Fruit fly (Drosophila melanogaster) whole organism, embryonic: ENCODE data around the gene bsk.

Experiments used
- BtbVII ChIP-seq: fragments of 200-800 bp; sonication (Bioruptor generic); optimal IDR thresholded peaks from 3 replicates; lab custom pipeline; 2017; ENCODE audit warnings: missing biosample characterization, mild to moderate bottlenecking, missing genetic modification characterization
- CG10267 ChIP-seq: fragments of 200-800 bp; sonication (Bioruptor generic); optimal IDR thresholded peaks from 2 replicates; lab custom pipeline; 2018; ENCODE audit warnings: missing biosample characterization, mild to moderate bottlenecking, missing genetic modification characterization, moderate library complexity
- CG14441 ChIP-seq: fragments of 200-800 bp; sonication (Bioruptor generic); IDR thresholded peaks from 2 replicates; pipeline ENCODE4 v1.3.6; 2022; ENCODE audit warnings: missing biosample characterization, missing genetic modification characterization
- CG15514 ChIP-seq: fragments of 200-800 bp; sonication (Bioruptor generic); optimal IDR thresholded peaks from 3 replicates; lab custom pipeline; 2017; ENCODE audit warnings: missing biosample characterization, missing genetic modification characterization, mild to moderate bottlenecking, moderate library complexity, missing genetic modification reagents
- CG15601 ChIP-seq: fragments of 200-800 bp; sonication (Bioruptor generic); optimal IDR thresholded peaks from 3 replicates; lab custom pipeline; 2019; ENCODE audit warnings: missing biosample characterization, mild to moderate bottlenecking, missing genetic modification characterization, moderate library complexity
- CG16779 ChIP-seq: fragments of 200-800 bp; sonication (Bioruptor generic); IDR thresholded peaks from 2 replicates; pipeline ENCODE4 v1.3.6; 2022; ENCODE audit warnings: missing biosample characterization, missing genetic modification characterization
- CG2116 ChIP-seq: fragments of 200-800 bp; sonication (Bioruptor generic); optimal IDR thresholded peaks from 3 replicates; lab custom pipeline; 2018; ENCODE audit warnings: missing biosample characterization, mild to moderate bottlenecking, missing genetic modification characterization
- CG2875 ChIP-seq: fragments of 200-800 bp; sonication (Bioruptor generic); optimal IDR thresholded peaks from 2 replicates; lab custom pipeline; 2017; ENCODE audit warnings: missing biosample characterization, mild to moderate bottlenecking, missing genetic modification characterization, missing genetic modification reagents
- CG32767 ChIP-seq: fragments of 200-800 bp; sonication (Bioruptor generic); IDR thresholded peaks from 2 replicates; pipeline ENCODE4 v1.3.6; 2022; ENCODE audit warnings: missing biosample characterization, missing genetic modification characterization
- CG4854 ChIP-seq: fragments of 200-800 bp; sonication (Bioruptor generic); optimal IDR thresholded peaks from 2 replicates; lab custom pipeline; 2016; ENCODE audit warnings: missing biosample characterization, missing genetic modification characterization, inconsistent platforms
- CG7839 ChIP-seq: fragments of 200-800 bp; sonication (Bioruptor generic); optimal IDR thresholded peaks from 3 replicates; lab custom pipeline; 2018; ENCODE audit warnings: missing biosample characterization, mild to moderate bottlenecking, missing genetic modification characterization, moderate library complexity
- D ChIP-seq, 2 experiments: fragments of 200-800 bp in 1 of 2; fragments of >200 bp in 1 of 2; sonication (Bioruptor generic) in 1 of 2; optimal IDR thresholded peaks; 2 replicates in 1 of 2; 3 replicates in 1 of 2; lab custom pipeline; 2017; ENCODE audit warnings: mild to moderate bottlenecking in 1 of 2, missing biosample characterization in 1 of 2, missing genetic modification characterization in 1 of 2, missing genetic modification reagents in 1 of 2
- ERR ChIP-seq: fragments of 200-800 bp; sonication (Bioruptor generic); optimal IDR thresholded peaks from 2 replicates; lab custom pipeline; 2016; ENCODE audit warnings: missing biosample characterization, missing genetic modification characterization
- Eip74EF ChIP-seq, 2 experiments: fragments of 200-800 bp in 1 of 2; fragments of >200 bp in 1 of 2; sonication (Bioruptor generic) in 1 of 2; optimal IDR thresholded peaks; 2 replicates each; lab custom pipeline; 2017 to 2019; ENCODE audit warnings: missing biosample characterization in 2 of 2, missing genetic modification characterization in 2 of 2, mild to moderate bottlenecking in 1 of 2, moderate library complexity in 1 of 2
- Fer3 ChIP-seq: fragments of 200-800 bp; sonication (Bioruptor generic); optimal IDR thresholded peaks from 2 replicates; lab custom pipeline; 2018; ENCODE audit warnings: missing biosample characterization, mild to moderate bottlenecking, missing genetic modification characterization, moderate library complexity
- H2.0 ChIP-seq: fragments of 200-800 bp; sonication (Bioruptor generic); IDR thresholded peaks from 2 replicates; pipeline ENCODE4 v1.3.6; 2022; ENCODE audit warnings: missing biosample characterization, missing genetic modification characterization
- HLHmδ ChIP-seq: fragments of 200-800 bp; sonication (Bioruptor generic); optimal IDR thresholded peaks from 2 replicates; lab custom pipeline; 2018; ENCODE audit warnings: missing biosample characterization, mild to moderate bottlenecking, missing genetic modification characterization, moderate library complexity
- Hey ChIP-seq: fragments of 200-800 bp; sonication (Bioruptor generic); optimal IDR thresholded peaks from 3 replicates; lab custom pipeline; 2018; ENCODE audit warnings: missing biosample characterization, mild to moderate bottlenecking, missing genetic modification characterization
- Hmx ChIP-seq: fragments of 200-800 bp; sonication (Bioruptor generic); optimal IDR thresholded peaks from 2 replicates; lab custom pipeline; 2016; ENCODE audit warnings: missing biosample characterization, missing genetic modification characterization
- Hr78 ChIP-seq, 2 experiments: fragments of 200-800 bp in 1 of 2; fragments of >200 bp in 1 of 2; sonication (Bioruptor generic) in 1 of 2; optimal IDR thresholded peaks; 2 replicates each; lab custom pipeline; 2017 to 2019; ENCODE audit warnings: missing biosample characterization in 2 of 2, missing genetic modification characterization in 2 of 2, mild to moderate bottlenecking in 1 of 2, moderate library complexity in 1 of 2
- MTF-1 ChIP-seq: fragments of 200-800 bp; sonication (Bioruptor generic); optimal IDR thresholded peaks from 2 replicates; lab custom pipeline; 2018; ENCODE audit warnings: missing biosample characterization, mild to moderate bottlenecking, missing genetic modification characterization, borderline replicate concordance
- NFAT ChIP-seq: fragments of 200-800 bp; sonication (Bioruptor generic); IDR thresholded peaks from 2 replicates; pipeline ENCODE4 v1.3.6; 2022; ENCODE audit warnings: missing biosample characterization, missing genetic modification characterization
- Neu2 ChIP-seq: fragments of 200-800 bp; sonication (Bioruptor generic); optimal IDR thresholded peaks from 3 replicates; lab custom pipeline; 2016; ENCODE audit warnings: missing biosample characterization, missing genetic modification characterization, borderline replicate concordance
- Nf-YC ChIP-seq: fragments of 200-800 bp; optimal IDR thresholded peaks from 3 replicates; lab custom pipeline; 2019; ENCODE audit warnings: missing biosample characterization, mild to moderate bottlenecking, missing genetic modification characterization, moderate library complexity
- Sin3A ChIP-seq: fragments of >200 bp; optimal IDR thresholded peaks from 2 replicates; lab custom pipeline; 2018
- TFAM ChIP-seq: fragments of 200-800 bp; sonication (Bioruptor generic); optimal IDR thresholded peaks from 2 replicates; lab custom pipeline; 2017; ENCODE audit warnings: missing biosample characterization, missing genetic modification characterization, inconsistent platforms
- ap ChIP-seq: fragments of 200-800 bp; sonication (Bioruptor generic); IDR thresholded peaks from 2 replicates; pipeline ENCODE4 v1.3.6; 2022; ENCODE audit warnings: missing biosample characterization, missing genetic modification characterization
- ase ChIP-seq: fragments of 200-800 bp; sonication (Bioruptor generic); IDR thresholded peaks from 3 replicates; pipeline ENCODE4 v1.3.6; 2022; ENCODE audit warnings: missing biosample characterization, missing genetic modification characterization
- bab2 ChIP-seq: fragments of 200-800 bp; sonication (Bioruptor generic); optimal IDR thresholded peaks from 2 replicates; lab custom pipeline; 2016; ENCODE audit warnings: missing biosample characterization, missing genetic modification characterization
- cad ChIP-seq: fragments of >200 bp; optimal IDR thresholded peaks from 2 replicates; lab custom pipeline; 2017; ENCODE audit warnings: missing biosample characterization, missing genetic modification characterization
- cas ChIP-seq: fragments of 200-800 bp; sonication (Bioruptor generic); IDR thresholded peaks from 2 replicates; pipeline ENCODE4 v1.3.6; 2022; ENCODE audit warnings: missing biosample characterization, missing genetic modification characterization
- cg ChIP-seq: fragments of 200-800 bp; sonication (Bioruptor generic); optimal IDR thresholded peaks from 3 replicates; lab custom pipeline; 2019; ENCODE audit warnings: missing biosample characterization, mild to moderate bottlenecking, missing genetic modification characterization, moderate library complexity
- chn ChIP-seq: fragments of 200-800 bp; sonication (Bioruptor generic); optimal IDR thresholded peaks from 2 replicates; lab custom pipeline; 2016; ENCODE audit warnings: missing biosample characterization, missing genetic modification characterization
- dmrt11E ChIP-seq: fragments of 200-800 bp; sonication (Bioruptor generic); optimal IDR thresholded peaks from 3 replicates; lab custom pipeline; 2018; ENCODE audit warnings: missing biosample characterization, mild to moderate bottlenecking, missing genetic modification characterization, moderate library complexity
- en ChIP-seq: fragments of 200-800 bp; sonication (Bioruptor generic); optimal IDR thresholded peaks from 2 replicates; lab custom pipeline; 2016; ENCODE audit warnings: missing biosample characterization, missing genetic modification characterization
- esg ChIP-seq: fragments of 200-800 bp; sonication (Bioruptor generic); conservative IDR thresholded peaks from 2 replicates; pipeline ENCODE4 v1.3.6; 2022; ENCODE audit warnings: missing biosample characterization, missing genetic modification characterization
- gt ChIP-seq: fragments of 200-800 bp; sonication (Bioruptor generic); IDR thresholded peaks from 2 replicates; pipeline ENCODE4 v1.3.6; 2022; ENCODE audit warnings: missing biosample characterization, missing genetic modification characterization
- klu ChIP-seq: fragments of 200-800 bp; sonication (Bioruptor generic); IDR thresholded peaks from 2 replicates; pipeline ENCODE4 v1.3.6; 2022; ENCODE audit warnings: missing biosample characterization, missing genetic modification characterization
- lab ChIP-seq: fragments of 200-800 bp; sonication (Bioruptor generic); optimal IDR thresholded peaks from 3 replicates; lab custom pipeline; 2017; ENCODE audit warnings: missing biosample characterization, missing genetic modification characterization, mild to moderate bottlenecking, moderate library complexity, missing genetic modification reagents
- lilli ChIP-seq: fragments of 200-800 bp; sonication (Bioruptor generic); optimal IDR thresholded peaks from 3 replicates; lab custom pipeline; 2016; ENCODE audit warnings: missing biosample characterization, missing genetic modification characterization
- rib ChIP-seq: fragments of 200-800 bp; sonication (Bioruptor generic); IDR thresholded peaks from 2 replicates; pipeline ENCODE4 v1.3.6; 2022; ENCODE audit warnings: missing biosample characterization, missing genetic modification characterization
- sd ChIP-seq: fragments of 200-800 bp; sonication (Bioruptor generic); optimal IDR thresholded peaks from 3 replicates; lab custom pipeline; 2018; ENCODE audit warnings: missing biosample characterization, mild to moderate bottlenecking, missing genetic modification characterization, moderate library complexity
- sima ChIP-seq: fragments of 200-800 bp; sonication (Bioruptor generic); optimal IDR thresholded peaks from 2 replicates; lab custom pipeline; 2016; ENCODE audit warnings: missing biosample characterization, missing genetic modification characterization
- slbo ChIP-seq: fragments of 200-800 bp; sonication (Bioruptor generic); IDR thresholded peaks from 2 replicates; pipeline ENCODE4 v1.3.6; 2022; ENCODE audit warnings: missing biosample characterization, missing genetic modification characterization
- tgo ChIP-seq: fragments of 200-800 bp; sonication (Bioruptor generic); IDR thresholded peaks from 3 replicates; pipeline ENCODE4 v1.3.6; 2022; ENCODE audit warnings: missing biosample characterization, missing genetic modification characterization
- tna ChIP-seq: fragments of 200-800 bp; sonication (Bioruptor generic); IDR thresholded peaks from 2 replicates; pipeline ENCODE4 v1.3.6; 2022; ENCODE audit warnings: missing biosample characterization, missing genetic modification characterization; ENCODE audit not compliant: partially characterized antibody
- twi ChIP-seq: fragments of 200-800 bp; optimal IDR thresholded peaks from 2 replicates; lab custom pipeline; 2019; ENCODE audit warnings: missing biosample characterization, mild to moderate bottlenecking, missing genetic modification characterization, moderate library complexity
- unpg ChIP-seq: fragments of 200-800 bp; sonication (Bioruptor generic); optimal IDR thresholded peaks from 3 replicates; lab custom pipeline; 2018; ENCODE audit warnings: missing biosample characterization, mild to moderate bottlenecking, missing genetic modification characterization, moderate library complexity
- zf30C ChIP-seq: fragments of 200-800 bp; sonication (Bioruptor generic); optimal IDR thresholded peaks from 3 replicates; lab custom pipeline; 2018; ENCODE audit warnings: missing biosample characterization, mild to moderate bottlenecking, missing genetic modification characterization
- zfh1 ChIP-seq: fragments of 200-800 bp; sonication (Bioruptor generic); IDR thresholded peaks from 3 replicates; pipeline ENCODE4 v1.3.6; 2022; ENCODE audit warnings: missing biosample characterization, missing genetic modification characterization

The bsk gene

dm6 chr2L:10200847-10201246 is 49.5 kb downstream of the bsk start, which contains the start of the genes Ripalpha and RpL7 (continued):
- TF ChIP-seq Nf-YC (tag; lab: Kevin White, UChicago) = peak; percentile 81
- peak; percentile 97 for TF ChIP-seq ERR
- TF ChIP-seq HLHmδ (GFP tag; lab: Kevin White, UChicago) = peak; percentile 100
- TF ChIP-seq lab = peak; percentile 100
- TF ChIP-seq Hey = peak; percentile 98
- TF ChIP-seq CG14441 (GFP tag; lab: Robert Waterston, UW) = peak; percentile 93
- no peak for TF ChIP-seq cad (GFP tag; lab: Kevin White, UChicago)
- TF ChIP-seq en (GFP tag; lab: Kevin White, UChicago) = peak; percentile 98
- peak; percentile 96 for TF ChIP-seq slbo (GFP tag; lab: Robert Waterston, UW)
- TF ChIP-seq sima (GFP tag; lab: Kevin White, UChicago) = peak; percentile 96
- TF ChIP-seq Fer3 (tag; lab: Kevin White, UChicago) = peak; percentile 97
- peak in 1 of 2 experiments; percentile 83 for TF ChIP-seq Eip74EF (GFP tag; optimal IDR thresholded peaks at IDR 0.05; lab: Kevin White, UChicago)
- TF ChIP-seq CG4854 (GFP tag; lab: Kevin White, UChicago) = peak; percentile 97
- peak; percentile 97 for TF ChIP-seq CG15514
- TF ChIP-seq Sin3A (lab: Kevin White, UChicago) = peak; percentile 69
- peak; percentile 80 for TF ChIP-seq twi (tag; lab: Kevin White, UChicago)
- TF ChIP-seq CG2875 (GFP tag; lab: Kevin White, UChicago) = peak; percentile 99
- peak; percentile 97 for TF ChIP-seq chn (GFP tag; lab: Kevin White, UChicago)
- TF ChIP-seq esg (GFP tag; lab: Robert Waterston, UW) = peak; percentile 63
- TF ChIP-seq CG16779 (GFP tag; lab: Robert Waterston, UW) = peak; percentile 97
- peak; percentile 96 for TF ChIP-seq lilli (GFP tag; lab: Kevin White, UChicago)
- TF ChIP-seq D (optimal IDR thresholded peaks at IDR 0.05; lab: Kevin White, UChicago) = no peak
- TF ChIP-seq D (GFP tag; optimal IDR thresholded peaks at IDR 0.05; lab: Kevin White, UChicago) = peak; percentile 93
- TF ChIP-seq gt (GFP tag; lab: Robert Waterston, UW) = peak; percentile 87
- peak; percentile 94 for TF ChIP-seq ase
- peak; percentile 95 for TF ChIP-seq CG15601 (tag; lab: Kevin White, UChicago)
- TF ChIP-seq zf30C (GFP tag; lab: Kevin White, UChicago) = peak; percentile 77
- TF ChIP-seq CG2116 = peak; percentile 100
- peak; percentile 98 for TF ChIP-seq rib (GFP tag; lab: Robert Waterston, UW)
- peak; percentile 92 for TF ChIP-seq TFAM (GFP tag; lab: Kevin White, UChicago)
- TF ChIP-seq Hmx (GFP tag; lab: Kevin White, UChicago) = peak; percentile 54
- TF ChIP-seq CG32767 (GFP tag; lab: Robert Waterston, UW) = peak; percentile 77
- no peak for TF ChIP-seq Hr78 (GFP tag; optimal IDR thresholded peaks at IDR 0.05; lab: Kevin White, UChicago)
- peak; percentile 98 for TF ChIP-seq MTF-1 (GFP tag; lab: Kevin White, UChicago)
- TF ChIP-seq tgo = peak; percentile 92
- TF ChIP-seq CG10267 (tag; lab: Kevin White, UChicago) = peak; percentile 99
- TF ChIP-seq klu (GFP tag; lab: Robert Waterston, UW) = peak; percentile 84
- peak; percentile 99 for TF ChIP-seq zfh1 (GFP tag; lab: Robert Waterston, UW)
- peak; percentile 99 for TF ChIP-seq NFAT (GFP tag; lab: Robert Waterston, UW)
- TF ChIP-seq ap (GFP tag; lab: Robert Waterston, UW) = peak; percentile 94
- peak; percentile 98 for TF ChIP-seq BtbVII (GFP tag; lab: Kevin White, UChicago)
- peak; percentile 97 for TF ChIP-seq bab2 (GFP tag; lab: Kevin White, UChicago)
- peak; percentile 90 for TF ChIP-seq CG7839 (tag; lab: Kevin White, UChicago)
- peak; percentile 92 for TF ChIP-seq tna
- peak; percentile 91 for TF ChIP-seq dmrt11E
- peak; percentile 93 for TF ChIP-seq cas
- TF ChIP-seq unpg (GFP tag; lab: Kevin White, UChicago) = peak; percentile 95
- TF ChIP-seq H2.0 = peak; percentile 94
- TF ChIP-seq Neu2 (GFP tag; lab: Kevin White, UChicago) = peak; percentile 84
- peak; percentile 81 for TF ChIP-seq sd (tag; lab: Kevin White, UChicago)
- no peak for TF ChIP-seq cg (GFP tag; lab: Kevin White, UChicago)
